Worm (Caenorhabditis elegans) whole organism, L3 larva: ENCODE measurements around the gene ZK1010.2.

Experiments
- R02D3.7 ChIP-seq: fragments of 150-350 bp; optimal IDR thresholded peaks from 2 replicates; lab custom pipeline; 2014; ENCODE audit warnings: missing biosample characterization, missing genetic modification characterization
- ZK546.5 ChIP-seq: sonication (generic microtip); optimal IDR thresholded peaks from 2 replicates; lab custom pipeline; 2017; ENCODE audit warnings: missing biosample characterization, missing genetic modification characterization
- ama-1 ChIP-seq: fragments of 150-350 bp; optimal IDR thresholded peaks from 2 replicates; lab custom pipeline; 2018
- ceh-16 ChIP-seq: sonication (generic microtip); optimal IDR thresholded peaks from 2 replicates; lab custom pipeline; 2017; ENCODE audit warnings: missing biosample characterization, missing genetic modification characterization
- ceh-28 ChIP-seq: fragments of 150-350 bp; optimal IDR thresholded peaks from 2 replicates; lab custom pipeline; 2014; ENCODE audit warnings: missing biosample characterization, missing genetic modification reagents, missing genetic modification characterization
- ceh-82 ChIP-seq: fragments of 150-350 bp; optimal IDR thresholded peaks from 2 replicates; lab custom pipeline; 2014; ENCODE audit warnings: missing biosample characterization, missing genetic modification characterization
- ceh-9 ChIP-seq: sonication (generic microtip); optimal IDR thresholded peaks from 2 replicates; lab custom pipeline; 2018; ENCODE audit warnings: missing biosample characterization, missing genetic modification characterization
- egl-27 ChIP-seq: sonication (generic microtip); optimal IDR thresholded peaks from 4 replicates; lab custom pipeline; 2017; ENCODE audit warnings: missing biosample characterization, missing genetic modification reagents, missing genetic modification characterization
- egl-5 ChIP-seq: fragments of 150-350 bp; optimal IDR thresholded peaks from 2 replicates; lab custom pipeline; 2017; ENCODE audit warnings: missing biosample characterization, missing genetic modification reagents, missing genetic modification characterization, inconsistent platforms
- elt-1 ChIP-seq: fragments of 150-350 bp; optimal IDR thresholded peaks from 2 replicates; lab custom pipeline; 2014; ENCODE audit warnings: missing biosample characterization, missing genetic modification characterization
- elt-2 ChIP-seq: sonication (generic microtip); optimal IDR thresholded peaks from 2 replicates; lab custom pipeline; 2016; ENCODE audit warnings: missing genetic modification reagents, mild to moderate bottlenecking, missing genetic modification characterization, missing compliant biosample characterization
- elt-3 ChIP-seq, 3 experiments: fragments of 150-350 bp in 1 of 3; sonication (generic microtip) in 2 of 3; optimal IDR thresholded peaks; 2 replicates in 2 of 3; 4 replicates in 1 of 3; lab custom pipeline; 2014 to 2017; ENCODE audit warnings: missing biosample characterization in 3 of 3, missing genetic modification characterization in 3 of 3
- eor-1 ChIP-seq, 2 experiments: fragments of 150-350 bp; optimal IDR thresholded peaks; 2 replicates each; lab custom pipeline; 2014 to 2018; ENCODE audit warnings: missing biosample characterization in 2 of 2, missing genetic modification characterization in 2 of 2
- fkh-2 ChIP-seq: fragments of 150-350 bp; optimal IDR thresholded peaks from 2 replicates; lab custom pipeline; 2014; ENCODE audit warnings: missing biosample characterization, missing genetic modification reagents, missing genetic modification characterization
- hmg-11 ChIP-seq: sonication (generic microtip); optimal IDR thresholded peaks from 2 replicates; lab custom pipeline; 2016; ENCODE audit warnings: missing genetic modification characterization, missing compliant biosample characterization
- jun-1 ChIP-seq: fragments of 150-350 bp; optimal IDR thresholded peaks from 2 replicates; lab custom pipeline; 2014; ENCODE audit warnings: missing biosample characterization, missing genetic modification reagents, missing genetic modification characterization
- lin-39 ChIP-seq: fragments of 150-350 bp; optimal IDR thresholded peaks from 2 replicates; lab custom pipeline; 2018; ENCODE audit warnings: missing biosample characterization, missing genetic modification reagents, missing genetic modification characterization
- lsy-12 ChIP-seq: sonication (generic microtip); optimal IDR thresholded peaks from 2 replicates; lab custom pipeline; 2016; ENCODE audit warnings: mild to moderate bottlenecking, missing genetic modification characterization, missing compliant biosample characterization
- mdl-1 ChIP-seq: fragments of 150-350 bp; optimal IDR thresholded peaks from 2 replicates; lab custom pipeline; 2014; ENCODE audit warnings: missing biosample characterization, missing genetic modification characterization
- mml-1 ChIP-seq: fragments of 150-350 bp; sonication (generic microtip); optimal IDR thresholded peaks from 3 replicates; lab custom pipeline; 2014; ENCODE audit warnings: missing biosample characterization, missing genetic modification characterization
- nhr-11 ChIP-seq: fragments of 150-350 bp; optimal IDR thresholded peaks from 2 replicates; lab custom pipeline; 2014; ENCODE audit warnings: missing biosample characterization, missing genetic modification characterization
- nhr-12 ChIP-seq: fragments of 150-350 bp; optimal IDR thresholded peaks from 2 replicates; lab custom pipeline; 2014; ENCODE audit warnings: missing biosample characterization, missing genetic modification characterization
- nhr-23 ChIP-seq: fragments of 150-350 bp; optimal IDR thresholded peaks from 2 replicates; lab custom pipeline; 2014; ENCODE audit warnings: missing biosample characterization, missing genetic modification reagents, missing genetic modification characterization
- nhr-237 ChIP-seq: fragments of 150-350 bp; optimal IDR thresholded peaks from 2 replicates; lab custom pipeline; 2014; ENCODE audit warnings: missing biosample characterization, missing genetic modification characterization
- nhr-25 ChIP-seq: sonication (generic microtip); optimal IDR thresholded peaks from 2 replicates; lab custom pipeline; 2017; ENCODE audit warnings: missing biosample characterization, missing genetic modification characterization
- nhr-28 ChIP-seq: fragments of 150-350 bp; optimal IDR thresholded peaks from 2 replicates; lab custom pipeline; 2014; ENCODE audit warnings: missing biosample characterization, missing genetic modification characterization
- nhr-43 ChIP-seq: sonication (generic microtip); optimal IDR thresholded peaks from 2 replicates; lab custom pipeline; 2016; ENCODE audit warnings: mild to moderate bottlenecking, missing genetic modification characterization, missing compliant biosample characterization; ENCODE audit not compliant: poor library complexity, severe bottlenecking
- nhr-67 ChIP-seq: fragments of 150-350 bp; optimal IDR thresholded peaks from 2 replicates; lab custom pipeline; 2014; ENCODE audit warnings: missing biosample characterization, missing genetic modification characterization
- nhr-76 ChIP-seq: fragments of 150-350 bp; sonication (generic microtip); optimal IDR thresholded peaks from 5 replicates; lab custom pipeline; 2014; ENCODE audit warnings: missing biosample characterization, missing genetic modification characterization
- nhr-77 ChIP-seq: fragments of 150-350 bp; optimal IDR thresholded peaks from 2 replicates; lab custom pipeline; 2014; ENCODE audit warnings: missing biosample characterization, missing genetic modification characterization
- pqm-1 ChIP-seq: fragments of 150-350 bp; optimal IDR thresholded peaks from 2 replicates; lab custom pipeline; 2017; ENCODE audit warnings: missing biosample characterization, missing genetic modification characterization, inconsistent platforms
- sea-2 ChIP-seq: fragments of 150-350 bp; sonication (generic microtip); optimal IDR thresholded peaks from 4 replicates; lab custom pipeline; 2014; ENCODE audit warnings: missing biosample characterization, missing genetic modification reagents, missing genetic modification characterization
- skn-1 ChIP-seq: fragments of 150-350 bp; optimal IDR thresholded peaks from 2 replicates; lab custom pipeline; 2014; ENCODE audit warnings: missing biosample characterization, missing genetic modification characterization
- snpc-4 ChIP-seq: fragments of 150-350 bp; optimal IDR thresholded peaks from 2 replicates; lab custom pipeline; 2014; ENCODE audit warnings: missing biosample characterization, missing genetic modification characterization
- tbx-2 ChIP-seq: sonication (generic microtip); optimal IDR thresholded peaks from 2 replicates; lab custom pipeline; 2016; ENCODE audit warnings: mild to moderate bottlenecking, missing genetic modification characterization, missing compliant biosample characterization
- unc-39 ChIP-seq: sonication (generic microtip); optimal IDR thresholded peaks from 4 replicates; lab custom pipeline; 2017; ENCODE audit warnings: missing biosample characterization, missing genetic modification characterization
- unc-62 ChIP-seq: fragments of 150-350 bp; sonication (generic microtip); optimal IDR thresholded peaks from 4 replicates; lab custom pipeline; 2014; ENCODE audit warnings: missing biosample characterization, missing genetic modification reagents, missing genetic modification characterization
- zag-1 ChIP-seq: fragments of 150-350 bp; optimal IDR thresholded peaks from 2 replicates; lab custom pipeline; 2014; ENCODE audit warnings: missing biosample characterization, missing genetic modification characterization
- ztf-4 ChIP-seq: fragments of 150-350 bp; optimal IDR thresholded peaks from 2 replicates; lab custom pipeline; 2014; ENCODE audit warnings: missing biosample characterization, missing genetic modification characterization

The ZK1010.2 gene

ce11 chrIII:12993607-12994006 is 15.9 kb upstream of the ZK1010.2 start, which contains the start of gene col-97:
TSS of gene col-97 (minus strand) at chrIII:12993707.
- TF ChIP-seq fkh-2 (tag; lab: Kevin White, UChicago) (no peak), nhr-28 (tag; lab: Kevin White, UChicago) (no peak)
- TF ChIP-seq, all 47 proteins: peak for 0

ce11 chrIII:12993055-12993454 is 15.4 kb upstream of the ZK1010.2 start:
- TF ChIP-seq mml-1 (tag; lab: Kevin White, UChicago) (no peak), nhr-77 (tag; lab: Kevin White, UChicago) (no peak), skn-1 (tag; lab: Kevin White, UChicago) (no peak), ama-1 (lab: Kevin White, UChicago) (no peak), nhr-67 (tag; lab: Kevin White, UChicago) (no peak), nhr-23 (tag; lab: Kevin White, UChicago) (no peak), elt-3 (tag; optimal IDR thresholded peaks at IDR 0.05; lab: Kevin White, UChicago) (no peak), ceh-82 (no peak), nhr-76 (no peak), nhr-43 (tag; lab: Kevin White, UChicago) (no peak), unc-39 (no peak), nhr-25 (no peak), ztf-4 (tag; lab: Kevin White, UChicago) (no peak), fkh-2 (tag; lab: Kevin White, UChicago) (no peak), nhr-28 (tag; lab: Kevin White, UChicago) (no peak), nhr-12 (tag; lab: Kevin White, UChicago) (no peak), eor-1 (tag; optimal IDR thresholded peaks at IDR 0.05; lab: Kevin White, UChicago) (no peak)

ce11 chrIII:12990997-12991396 is 13.3 kb upstream of the ZK1010.2 start, which contains the start of gene ZK1010.12:
TSS of gene ZK1010.12 (plus strand) at chrIII:12991297.
- TF ChIP-seq unc-62: no peak

DNA sequence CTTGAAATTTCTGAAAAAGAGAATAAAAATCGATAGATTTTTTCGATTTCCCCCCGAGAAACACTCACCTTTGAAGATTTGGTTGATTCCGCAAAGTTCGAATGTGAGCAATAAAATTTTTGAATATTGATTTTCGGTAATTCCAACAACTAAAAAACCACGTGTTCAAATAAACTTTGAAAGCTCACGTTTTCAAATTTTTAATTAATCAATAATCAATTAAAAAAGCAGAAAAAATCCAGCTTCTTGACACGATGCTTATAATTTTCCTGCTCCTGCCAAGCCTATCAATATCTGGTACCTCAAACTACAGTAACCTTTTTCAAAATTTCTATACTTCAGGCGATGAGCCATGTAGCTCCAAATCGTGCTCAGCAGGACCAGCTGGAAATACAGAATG is 9.8 kb upstream of the ZK1010.2 start, which contains the start of gene ZK1010.5:
ZK1010.5 (minus strand) TSS at position 101 of the 400 bp plus-strand sequence.
- TF ChIP-seq ceh-16 (tag; lab: Kevin White, UChicago) (no peak), lin-39 (tag; lab: Kevin White, UChicago) (no peak), mdl-1 (tag; lab: Kevin White, UChicago) (no peak), pqm-1 (tag; lab: Kevin White, UChicago) (no peak), sea-2 (GFP tag; lab: Kevin White, UChicago) (no peak), nhr-11 (no peak), nhr-12 (tag; lab: Kevin White, UChicago) (no peak), nhr-28 (tag; lab: Kevin White, UChicago) (no peak)

ce11 chrIII:12980770-12981169 is 3.1 kb upstream of the ZK1010.2 start, which contains the start of gene ZK1010.4:
TSS of gene ZK1010.4 (plus strand) at chrIII:12981070.
- TF ChIP-seq jun-1: no peak

DNA sequence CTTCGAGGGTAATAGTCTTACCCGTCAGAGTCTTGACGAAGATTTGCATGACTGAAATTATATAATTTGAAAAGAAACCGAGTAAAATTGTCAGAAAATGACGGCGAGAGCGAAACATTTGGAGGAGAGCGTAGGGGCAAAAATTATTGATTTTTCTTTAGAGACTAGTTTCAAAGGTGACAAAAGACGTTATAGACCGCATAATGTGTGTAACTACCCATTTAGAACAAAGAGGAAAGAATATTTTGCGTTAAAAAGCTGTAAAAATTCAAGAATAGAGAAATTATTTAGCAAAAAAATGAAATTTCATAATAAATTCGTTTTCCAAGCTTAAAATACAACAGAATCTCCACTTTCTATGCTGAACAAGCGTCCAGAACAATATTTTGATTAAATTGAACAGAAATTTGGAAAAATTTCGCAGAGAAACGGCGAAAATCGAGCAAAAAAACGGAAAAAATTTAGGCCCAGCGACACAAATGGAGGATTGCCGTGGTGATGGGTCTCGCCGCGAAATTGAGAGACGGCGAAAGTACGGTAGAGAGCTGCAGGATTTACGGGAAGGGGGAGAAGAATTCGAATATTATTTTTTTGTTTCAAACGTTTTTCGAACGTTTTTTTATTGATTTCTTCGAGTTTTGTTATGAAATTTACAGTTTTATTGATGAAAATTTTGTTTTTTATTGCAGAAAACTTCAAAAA is 962 bp upstream of the ZK1010.2 start, which contains the start of the genes ubq-2 and frg-1:
ubq-2 (minus strand) TSS at position 51 of the 702 bp plus-strand sequence.
frg-1 (plus strand) TSS at position 690 of the 702 bp plus-strand sequence.
- TF ChIP-seq ceh-28 (tag; lab: Kevin White, UChicago): peak; percentile 68
- TF ChIP-seq skn-1 (tag; lab: Kevin White, UChicago): peak; percentile 66
- TF ChIP-seq lsy-12: peak; percentile 92
- no peak for TF ChIP-seq ztf-4 (tag; lab: Kevin White, UChicago)
- TF ChIP-seq nhr-11: peak; percentile 53
- TF ChIP-seq nhr-43 (tag; lab: Kevin White, UChicago): peak; percentile 76
- peak; percentile 76 for TF ChIP-seq nhr-25
- TF ChIP-seq unc-62: no peak
- peak; percentile 95 for TF ChIP-seq lin-39 (tag; lab: Kevin White, UChicago)
- TF ChIP-seq ZK546.5 (tag; lab: Kevin White, UChicago): peak; percentile 15
- peak; percentile 55 for TF ChIP-seq egl-5 (tag; lab: Kevin White, UChicago)
- peak; percentile 99 for TF ChIP-seq R02D3.7 (tag; lab: Kevin White, UChicago)
- TF ChIP-seq nhr-28 (tag; lab: Kevin White, UChicago): no peak
- TF ChIP-seq elt-2 (tag; lab: Kevin White, UChicago): peak; percentile 56
- TF ChIP-seq ama-1 (lab: Kevin White, UChicago): peak; percentile 54
- TF ChIP-seq ceh-9 (tag; lab: Kevin White, UChicago): no peak
- TF ChIP-seq elt-1: no peak
- TF ChIP-seq hmg-11 (tag; lab: Kevin White, UChicago): peak; percentile 85
- TF ChIP-seq mml-1 (tag; lab: Kevin White, UChicago): no peak
- TF ChIP-seq jun-1: peak; percentile 71
- TF ChIP-seq nhr-12 (tag; lab: Kevin White, UChicago): no peak
- TF ChIP-seq egl-27 (tag; lab: Kevin White, UChicago): no peak
- TF ChIP-seq zag-1 (tag; lab: Kevin White, UChicago): peak; percentile 13
- peak; percentile 62 for TF ChIP-seq tbx-2 (tag; lab: Kevin White, UChicago)
- TF ChIP-seq ceh-82: no peak
- peak; percentile 80 for TF ChIP-seq nhr-23 (tag; lab: Kevin White, UChicago)
- no peak for TF ChIP-seq nhr-237 (tag; lab: Kevin White, UChicago)
- peak; percentile 67 for TF ChIP-seq pqm-1 (tag; lab: Kevin White, UChicago)
- no peak for TF ChIP-seq nhr-67 (tag; lab: Kevin White, UChicago)
- no peak for TF ChIP-seq ceh-16 (tag; lab: Kevin White, UChicago)
- peak; percentile 11 for TF ChIP-seq snpc-4
